Fruit fly (Drosophila melanogaster) whole organism, embryonic: ENCODE measurements around the gene fusl.

Experiments used
- Atf6 ChIP-seq: fragments of 200-800 bp; sonication (Bioruptor generic); IDR thresholded peaks from 2 replicates; pipeline ENCODE4 v1.3.6; 2022; ENCODE audit warnings: missing biosample characterization, missing genetic modification characterization
- CG10366 ChIP-seq: fragments of 200-800 bp; sonication (Bioruptor generic); IDR thresholded peaks from 2 replicates; pipeline ENCODE4 v1.3.6; 2022; ENCODE audit warnings: missing biosample characterization, missing genetic modification characterization
- CG11247 ChIP-seq: fragments of 200-800 bp; sonication (Bioruptor generic); IDR thresholded peaks from 2 replicates; pipeline ENCODE4 v1.3.6; 2022; ENCODE audit warnings: missing biosample characterization, missing genetic modification characterization
- CG14667 ChIP-seq: fragments of 200-800 bp; sonication (Bioruptor generic); IDR thresholded peaks from 2 replicates; pipeline ENCODE4 v1.3.6; 2022; ENCODE audit warnings: missing biosample characterization, missing genetic modification characterization
- CG17361 ChIP-seq: fragments of 200-800 bp; sonication (Bioruptor generic); IDR thresholded peaks from 3 replicates; pipeline ENCODE4 v1.3.6; 2022; ENCODE audit warnings: missing biosample characterization, missing genetic modification characterization
- CG2712 ChIP-seq: fragments of 200-800 bp; optimal IDR thresholded peaks from 3 replicates; lab custom pipeline; 2019; ENCODE audit warnings: missing biosample characterization, mild to moderate bottlenecking, missing genetic modification characterization, moderate library complexity
- CG30431 ChIP-seq: fragments of 200-800 bp; sonication (Bioruptor generic); optimal IDR thresholded peaks from 2 replicates; lab custom pipeline; 2017; ENCODE audit warnings: missing biosample characterization, missing genetic modification characterization
- CG6791 ChIP-seq: fragments of 200-800 bp; sonication (Bioruptor generic); IDR thresholded peaks from 3 replicates; pipeline ENCODE4 v1.3.6; 2022; ENCODE audit warnings: missing biosample characterization, missing genetic modification characterization; ENCODE audit not compliant: partially characterized antibody
- CG7357 ChIP-seq: fragments of 200-800 bp; sonication (Bioruptor generic); IDR thresholded peaks from 3 replicates; pipeline ENCODE4 v1.3.6; 2022; ENCODE audit warnings: missing biosample characterization, missing genetic modification characterization
- CG7928 ChIP-seq: fragments of 200-800 bp; sonication (Bioruptor generic); optimal IDR thresholded peaks from 2 replicates; lab custom pipeline; 2017; ENCODE audit warnings: missing biosample characterization, mild to moderate bottlenecking, missing genetic modification characterization
- CG7987 ChIP-seq: fragments of 200-800 bp; sonication (Bioruptor generic); optimal IDR thresholded peaks from 2 replicates; lab custom pipeline; 2018; ENCODE audit warnings: missing biosample characterization, mild to moderate bottlenecking, missing genetic modification characterization, moderate library complexity
- CG8388 ChIP-seq: fragments of 200-800 bp; sonication (Bioruptor generic); optimal IDR thresholded peaks from 2 replicates; lab custom pipeline; 2019; ENCODE audit warnings: missing biosample characterization, mild to moderate bottlenecking, missing genetic modification characterization, moderate library complexity
- CG9437 ChIP-seq: fragments of 200-800 bp; sonication (Bioruptor generic); optimal IDR thresholded peaks from 2 replicates; lab custom pipeline; 2018; ENCODE audit warnings: missing biosample characterization, mild to moderate bottlenecking, missing genetic modification characterization
- CG9876 ChIP-seq: fragments of 200-800 bp; sonication (Bioruptor generic); optimal IDR thresholded peaks from 2 replicates; lab custom pipeline; 2016; ENCODE audit warnings: missing biosample characterization, missing genetic modification characterization
- Chrac-16 ChIP-seq: fragments of 200-800 bp; sonication (Bioruptor generic); optimal IDR thresholded peaks from 3 replicates; lab custom pipeline; 2016; ENCODE audit warnings: missing biosample characterization, missing genetic modification characterization
- Dfd ChIP-seq, 2 experiments: fragments of >200 bp; optimal IDR thresholded peaks; 2 replicates each; lab custom pipeline; 2017; ENCODE audit warnings: missing biosample characterization in 2 of 2, missing genetic modification characterization in 2 of 2
- Dll ChIP-seq: fragments of 200-800 bp; sonication (Bioruptor generic); IDR thresholded peaks from 4 replicates; pipeline ENCODE4 v1.3.6; 2022; ENCODE audit warnings: missing biosample characterization, missing genetic modification characterization; ENCODE audit not compliant: partially characterized antibody
- Dref ChIP-seq: fragments of 200-800 bp; sonication (Bioruptor generic); IDR thresholded peaks from 2 replicates; pipeline ENCODE4 v1.3.6; 2022; ENCODE audit warnings: missing biosample characterization, missing genetic modification characterization
- E2f2 ChIP-seq: fragments of 200-800 bp; sonication (Bioruptor generic); IDR thresholded peaks from 2 replicates; pipeline ENCODE4 v1.3.6; 2022; ENCODE audit warnings: missing biosample characterization, missing genetic modification characterization
- ERR ChIP-seq: fragments of 200-800 bp; sonication (Bioruptor generic); optimal IDR thresholded peaks from 2 replicates; lab custom pipeline; 2016; ENCODE audit warnings: missing biosample characterization, missing genetic modification characterization
- Ets65A ChIP-seq: fragments of 200-800 bp; sonication (Bioruptor generic); peaks from one replicate; lab custom pipeline; 2016; ENCODE audit warnings: missing biosample characterization, missing genetic modification characterization
- Gug ChIP-seq: fragments of 200-800 bp; sonication (Bioruptor generic); IDR thresholded peaks from 4 replicates; pipeline ENCODE4 v1.3.6; 2022; ENCODE audit warnings: missing biosample characterization, missing genetic modification characterization
- HLH4C ChIP-seq: fragments of 200-800 bp; sonication (Bioruptor generic); IDR thresholded peaks from 3 replicates; pipeline ENCODE4 v1.3.6; 2022; ENCODE audit warnings: missing biosample characterization, missing genetic modification characterization; ENCODE audit not compliant: partially characterized antibody
- HLHmδ ChIP-seq: fragments of 200-800 bp; sonication (Bioruptor generic); optimal IDR thresholded peaks from 2 replicates; lab custom pipeline; 2018; ENCODE audit warnings: missing biosample characterization, mild to moderate bottlenecking, missing genetic modification characterization, moderate library complexity
- Hr3 ChIP-seq: fragments of 200-800 bp; sonication (Bioruptor generic); optimal IDR thresholded peaks from 3 replicates; lab custom pipeline; 2016; ENCODE audit warnings: missing biosample characterization, missing genetic modification characterization
- Hr51 ChIP-seq, 2 experiments: fragments of 200-800 bp; sonication (Bioruptor generic); optimal IDR thresholded peaks; 2 replicates in 1 of 2; 3 replicates in 1 of 2; lab custom pipeline; 2016 to 2018; ENCODE audit warnings: missing biosample characterization in 2 of 2, missing genetic modification characterization in 2 of 2, mild to moderate bottlenecking in 1 of 2, moderate library complexity in 1 of 2
- MTF-1 ChIP-seq: fragments of 200-800 bp; sonication (Bioruptor generic); optimal IDR thresholded peaks from 2 replicates; lab custom pipeline; 2018; ENCODE audit warnings: missing biosample characterization, mild to moderate bottlenecking, missing genetic modification characterization, borderline replicate concordance
- Mad ChIP-seq: fragments of 200-800 bp; sonication (Bioruptor generic); optimal IDR thresholded peaks from 2 replicates; lab custom pipeline; 2016; ENCODE audit warnings: missing biosample characterization, missing genetic modification characterization
- Myb ChIP-seq: fragments of 200-800 bp; sonication (Bioruptor generic); optimal IDR thresholded peaks from 2 replicates; lab custom pipeline; 2016; ENCODE audit warnings: missing biosample characterization, missing genetic modification characterization
- Sin3A ChIP-seq: fragments of >200 bp; optimal IDR thresholded peaks from 2 replicates; lab custom pipeline; 2018
- Sox102F ChIP-seq: fragments of 200-800 bp; sonication (Bioruptor generic); optimal IDR thresholded peaks from 2 replicates; lab custom pipeline; 2018; ENCODE audit warnings: missing biosample characterization, mild to moderate bottlenecking, missing genetic modification characterization, moderate library complexity
- Ssrp ChIP-seq: fragments of 200-800 bp; sonication (Bioruptor generic); optimal IDR thresholded peaks from 2 replicates; lab custom pipeline; 2018; ENCODE audit warnings: missing biosample characterization, mild to moderate bottlenecking, missing genetic modification characterization, moderate library complexity
- Tbp ChIP-seq: fragments of >200 bp; optimal IDR thresholded peaks from 2 replicates; lab custom pipeline; 2018; ENCODE audit warnings: missing biosample characterization, missing genetic modification characterization
- bbx ChIP-seq: fragments of 200-800 bp; sonication (Bioruptor generic); IDR thresholded peaks from 2 replicates; pipeline ENCODE4 v1.3.6; 2022; ENCODE audit warnings: missing biosample characterization, missing genetic modification characterization; ENCODE audit not compliant: partially characterized antibody
- bsh ChIP-seq, 2 experiments: fragments of 200-800 bp; sonication (Bioruptor generic); optimal IDR thresholded peaks; 2 replicates each; lab custom pipeline; 2017 to 2018; ENCODE audit warnings: mild to moderate bottlenecking in 2 of 2, missing biosample characterization in 2 of 2, missing genetic modification characterization in 2 of 2, moderate library complexity in 1 of 2
- chif ChIP-seq, 2 experiments: fragments of 200-800 bp; sonication (Bioruptor generic); optimal IDR thresholded peaks; 3 replicates each; lab custom pipeline; 2016; ENCODE audit warnings: missing biosample characterization in 2 of 2, missing genetic modification characterization in 2 of 2
- dm ChIP-seq: fragments of 200-800 bp; sonication (Bioruptor generic); optimal IDR thresholded peaks from 3 replicates; lab custom pipeline; 2016; ENCODE audit warnings: missing biosample characterization, missing genetic modification characterization
- dmrt99B ChIP-seq: fragments of 200-800 bp; sonication (Bioruptor generic); optimal IDR thresholded peaks from 2 replicates; lab custom pipeline; 2018; ENCODE audit warnings: missing biosample characterization, mild to moderate bottlenecking, missing genetic modification characterization, moderate library complexity
- fd3F ChIP-seq: fragments of 200-800 bp; sonication (Bioruptor generic); optimal IDR thresholded peaks from 2 replicates; lab custom pipeline; 2018; ENCODE audit warnings: missing biosample characterization, mild to moderate bottlenecking, missing genetic modification characterization, moderate library complexity
- h ChIP-seq: fragments of >200 bp; optimal IDR thresholded peaks from 2 replicates; lab custom pipeline; 2017
- mirr ChIP-seq: fragments of 200-800 bp; sonication (Bioruptor generic); optimal IDR thresholded peaks from 3 replicates; lab custom pipeline; 2018; ENCODE audit warnings: missing biosample characterization, mild to moderate bottlenecking, missing genetic modification characterization
- p53 ChIP-seq: fragments of 200-800 bp; sonication (Bioruptor generic); optimal IDR thresholded peaks from 2 replicates; lab custom pipeline; 2016; ENCODE audit warnings: missing biosample characterization, missing genetic modification characterization
- prd ChIP-seq, 3 experiments: fragments of >200 bp in 2 of 3; fragments of 200-800 bp in 1 of 3; sonication (Bioruptor generic) in 1 of 3; optimal IDR thresholded peaks in 2 of 3; IDR thresholded peaks in 1 of 3; 2 replicates in 2 of 3; 3 replicates in 1 of 3; pipeline versions ENCODE4 v1.3.6 to Lab custom; 2017 to 2022; ENCODE audit warnings: missing biosample characterization in 1 of 3, missing genetic modification characterization in 1 of 3
- rib ChIP-seq: fragments of 200-800 bp; sonication (Bioruptor generic); IDR thresholded peaks from 2 replicates; pipeline ENCODE4 v1.3.6; 2022; ENCODE audit warnings: missing biosample characterization, missing genetic modification characterization
- stc ChIP-seq: fragments of 200-800 bp; sonication (Bioruptor generic); IDR thresholded peaks from 2 replicates; pipeline ENCODE4 v1.3.6; 2022; ENCODE audit warnings: missing biosample characterization, missing genetic modification characterization
- sug ChIP-seq: fragments of 200-800 bp; optimal IDR thresholded peaks from 2 replicates; lab custom pipeline; 2019; ENCODE audit warnings: missing biosample characterization, mild to moderate bottlenecking, missing genetic modification characterization, moderate library complexity
- vnd ChIP-seq: fragments of 200-800 bp; sonication (Bioruptor generic); IDR thresholded peaks from 3 replicates; pipeline ENCODE4 v1.3.6; 2022; ENCODE audit warnings: missing biosample characterization, missing genetic modification characterization; ENCODE audit not compliant: partially characterized antibody
- yki ChIP-seq: fragments of >200 bp; optimal IDR thresholded peaks from 3 replicates; lab custom pipeline; 2018

fusl gene

DNA sequence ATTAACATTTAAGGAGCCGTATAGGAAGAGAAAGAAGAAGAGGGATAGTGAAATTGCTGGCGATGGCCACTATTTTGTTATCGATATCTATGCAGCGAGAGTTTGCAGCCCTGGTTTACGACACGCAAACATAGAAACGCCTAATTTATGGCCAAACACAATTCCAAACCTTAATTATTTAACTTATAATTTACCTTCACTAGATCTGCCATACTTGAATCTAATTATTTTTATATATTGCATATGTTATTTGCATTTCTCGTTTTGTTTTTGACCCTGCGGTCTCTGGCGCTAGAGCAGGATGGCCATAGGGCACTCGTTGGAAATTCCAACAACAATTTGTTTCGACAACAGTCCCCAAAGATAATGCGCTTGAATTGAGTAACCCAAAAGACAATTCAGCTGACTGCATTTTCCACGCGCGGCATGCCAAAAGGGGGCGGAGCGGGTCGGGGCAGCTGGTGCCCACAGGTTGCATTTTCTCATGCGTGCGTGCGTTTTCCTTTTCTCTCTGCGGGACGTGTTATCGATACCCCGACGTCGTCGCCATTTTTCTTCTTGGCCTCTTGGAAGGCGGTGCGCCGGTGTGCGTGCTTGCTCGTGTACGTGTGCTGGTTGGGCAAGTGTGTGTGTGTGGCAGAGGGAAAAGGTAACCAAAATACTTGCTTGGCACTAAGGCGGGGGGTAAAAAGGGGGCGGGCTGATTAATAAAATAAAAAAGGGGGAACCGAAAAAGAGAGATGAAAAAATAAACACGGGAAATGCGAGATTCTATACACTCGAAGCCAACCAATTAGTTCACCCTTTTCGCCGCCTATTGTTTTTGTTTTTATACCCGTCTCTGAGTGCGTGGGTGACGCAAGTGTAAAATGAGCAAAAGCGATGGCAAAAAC, 12.7 kb downstream of the fusl start (continued):
- TF ChIP-seq sug (tag; lab: Kevin White, UChicago) (peak; percentile 77), Ssrp (tag; lab: Kevin White, UChicago) (no peak), E2f2 (GFP tag; lab: Robert Waterston, UW) (peak; percentile 19; the same call in 1 of the 2 replicates), CG14667 (GFP tag; lab: Robert Waterston, UW) (peak; percentile 70), Tbp (no peak), bsh (GFP tag; optimal IDR thresholded peaks at IDR 0.05; lab: Kevin White, UChicago) (peak; percentile 6 to 8), CG11247 (0 out of 2 replicates have a peak, but pooled peaks have one; percentile 46), CG6791 (GFP tag; lab: Robert Waterston, UW) (peak; percentile 78), Atf6 (GFP tag; lab: Robert Waterston, UW) (peak; percentile 77), CG30431 (GFP tag; lab: Kevin White, UChicago) (peak; percentile 17), Hr51 (GFP tag; optimal IDR thresholded peaks at IDR 0.05; lab: Kevin White, UChicago) (peak in 1 of 2 experiments; percentile 5), prd (optimal IDR thresholded peaks at IDR 0.05; lab: Kevin White, UChicago) (no peak), prd (GFP tag; IDR thresholded peaks at IDR 0.05; lab: Robert Waterston, UW) (peak; percentile 77), CG7928 (GFP tag; lab: Kevin White, UChicago) (peak; percentile 94), Sox102F (GFP tag; lab: Kevin White, UChicago) (peak; percentile 59), p53 (GFP tag; lab: Kevin White, UChicago) (no peak), dmrt99B (tag; lab: Kevin White, UChicago) (no peak), CG7357 (peak; percentile 29; the same call in 1 of the 3 replicates), chif (GFP tag; optimal IDR thresholded peaks at IDR 0.05; lab: Kevin White, UChicago) (peak in 1 of 2 experiments; percentile 10), CG2712 (tag; lab: Kevin White, UChicago) (peak; percentile 17), MTF-1 (GFP tag; lab: Kevin White, UChicago) (no peak), Dfd (GFP tag; optimal IDR thresholded peaks at IDR 0.05; lab: Kevin White, UChicago) (no peak), Ets65A (GFP tag; lab: Kevin White, UChicago) (peak; percentile 35), HLH4C (GFP tag; lab: Robert Waterston, UW) (peak; percentile 64), dm (GFP tag; lab: Kevin White, UChicago) (peak; percentile 30), CG10366 (GFP tag; lab: Robert Waterston, UW) (peak; percentile 67), Myb (GFP tag; lab: Kevin White, UChicago) (no peak), Dll (GFP tag; lab: Robert Waterston, UW) (peak; percentile 77), Sin3A (lab: Kevin White, UChicago) (peak; percentile 79), bbx (GFP tag; lab: Robert Waterston, UW) (peak; percentile 69), yki (lab: Kevin White, UChicago) (no peak), Mad (peak; percentile 16), CG8388 (GFP tag; lab: Kevin White, UChicago) (peak; percentile 20), Gug (GFP tag; lab: Robert Waterston, UW) (peak; percentile 71; the same call in 3 of the 4 replicates), Hr3 (GFP tag; lab: Kevin White, UChicago) (no peak), Dref (peak; percentile 75), vnd (GFP tag; lab: Robert Waterston, UW) (peak; percentile 63; the same call in 2 of the 3 replicates), mirr (GFP tag; lab: Kevin White, UChicago) (no peak), Chrac-16 (GFP tag; lab: Kevin White, UChicago) (peak; percentile 44), h (no peak), rib (GFP tag; lab: Robert Waterston, UW) (peak; percentile 34), CG7987 (peak; percentile 8), ERR (GFP tag; lab: Kevin White, UChicago) (no peak), CG17361 (no peak; the same call in 2 of the 3 replicates), HLHmδ (GFP tag; lab: Kevin White, UChicago) (peak; percentile 10), CG9876 (GFP tag; lab: Kevin White, UChicago) (no peak), CG9437 (peak; percentile 76), stc (GFP tag; lab: Robert Waterston, UW) (peak; percentile 50; the same call in 1 of the 2 replicates), fd3F (no peak)
